Worm (Caenorhabditis elegans): Measurements from ENCODE around the gene csa-1.

The csa-1 gene

ce11 chrII:9295678-9296077 lies 23.8 kb downstream of the csa-1 start, which contains the start of gene C01G6.9:
C01G6.9 (minus strand) TSS chrII:9295818.
- no peak for TF ChIP-seq tbx-37 (GFP tag; conservative IDR thresholded peaks at IDR 0.05)
- TF ChIP-seq ets-7 (tag; optimal IDR thresholded peaks at IDR 0.05), result no peak
- no peak for TF ChIP-seq tra-4 (tag; optimal IDR thresholded peaks at IDR 0.05)
- no peak for TF ChIP-seq ceh-36 (tag; optimal IDR thresholded peaks at IDR 0.05)
- no peak for TF ChIP-seq ceh-13 (GFP tag; optimal IDR thresholded peaks at IDR 0.05)
- no peak for TF ChIP-seq aly-1 (tag; optimal IDR thresholded peaks at IDR 0.05)
- no peak for TF ChIP-seq pes-1 (GFP tag; IDR thresholded peaks at IDR 0.05)
- TF ChIP-seq B0310.2 (tag; optimal IDR thresholded peaks at IDR 0.05), result no peak
- no peak for TF ChIP-seq F13C5.2 (tag; optimal IDR thresholded peaks at IDR 0.05)
- TF ChIP-seq hmg-4 (GFP tag; optimal IDR thresholded peaks at IDR 0.05), result no peak
- TF ChIP-seq scrt-1 (GFP tag; IDR thresholded peaks at IDR 0.05), result no peak
- no peak for TF ChIP-seq tbx-11 (GFP tag; IDR thresholded peaks at IDR 0.05)
- TF ChIP-seq flt-1 (GFP tag; IDR thresholded peaks at IDR 0.05), result no peak
- no peak for TF ChIP-seq hmbx-1 (tag; optimal IDR thresholded peaks at IDR 0.05)

ce11 chrII:9291632-9292031 lies 27.9 kb downstream of the csa-1 start, which contains the start of gene acs-7:
acs-7 (plus strand) TSS chrII:9292017.
- TF ChIP-seq pes-1 (GFP tag; IDR thresholded peaks at IDR 0.05), result no peak
- no peak for TF ChIP-seq tbx-37 (GFP tag; conservative IDR thresholded peaks at IDR 0.05)
- TF ChIP-seq hmg-4 (GFP tag; optimal IDR thresholded peaks at IDR 0.05), result no peak
- no peak for TF ChIP-seq ama-1 (optimal IDR thresholded peaks at IDR 0.05)
- TF ChIP-seq ceh-13 (GFP tag; optimal IDR thresholded peaks at IDR 0.05), result no peak
- no peak for TF ChIP-seq tbx-11 (GFP tag; IDR thresholded peaks at IDR 0.05)
- TF ChIP-seq aly-1 (tag; optimal IDR thresholded peaks at IDR 0.05), result no peak
- TF ChIP-seq hnd-1 (tag; optimal IDR thresholded peaks at IDR 0.05), result no peak
- TF ChIP-seq hmbx-1 (tag; optimal IDR thresholded peaks at IDR 0.05), result no peak
- no peak for TF ChIP-seq scrt-1 (GFP tag; IDR thresholded peaks at IDR 0.05)
- TF ChIP-seq sea-1 (GFP tag; conservative IDR thresholded peaks at IDR 0.05), result no peak
- no peak for TF ChIP-seq B0310.2 (tag; optimal IDR thresholded peaks at IDR 0.05)
- TF ChIP-seq ceh-36 (tag; optimal IDR thresholded peaks at IDR 0.05), result no peak
- TF ChIP-seq tra-4 (tag; optimal IDR thresholded peaks at IDR 0.05), result no peak
- no peak for TF ChIP-seq F13C5.2 (tag; optimal IDR thresholded peaks at IDR 0.05)
- TF ChIP-seq flt-1 (GFP tag; IDR thresholded peaks at IDR 0.05), result no peak
- no peak for TF ChIP-seq ets-7 (tag; optimal IDR thresholded peaks at IDR 0.05)

ce11 chrII:9289127-9289526 lies 30.4 kb downstream of the csa-1 start:
- no peak for TF ChIP-seq ama-1 (optimal IDR thresholded peaks at IDR 0.05)
- TF ChIP-seq ets-7 (tag; optimal IDR thresholded peaks at IDR 0.05), result no peak
- no peak for TF ChIP-seq hmbx-1 (tag; optimal IDR thresholded peaks at IDR 0.05)
- TF ChIP-seq pes-1 (GFP tag; IDR thresholded peaks at IDR 0.05), result no peak
- no peak for TF ChIP-seq tra-4 (tag; optimal IDR thresholded peaks at IDR 0.05)
- TF ChIP-seq tbx-11 (GFP tag; IDR thresholded peaks at IDR 0.05), result no peak
- TF ChIP-seq B0310.2 (tag; optimal IDR thresholded peaks at IDR 0.05), result no peak
- no peak for TF ChIP-seq tbx-37 (GFP tag; conservative IDR thresholded peaks at IDR 0.05)
- no peak for TF ChIP-seq scrt-1 (GFP tag; IDR thresholded peaks at IDR 0.05)
- no peak for TF ChIP-seq hmg-4 (GFP tag; optimal IDR thresholded peaks at IDR 0.05)
- no peak for TF ChIP-seq F13C5.2 (tag; optimal IDR thresholded peaks at IDR 0.05)

- TF ChIP-seq F13C5.2 (tag; optimal IDR thresholded peaks at IDR 0.05) (no peak), aly-1 (tag; optimal IDR thresholded peaks at IDR 0.05) (no peak), tbx-37 (GFP tag; conservative IDR thresholded peaks at IDR 0.05) (no peak), hnd-1 (tag; optimal IDR thresholded peaks at IDR 0.05) (no peak), scrt-1 (GFP tag; IDR thresholded peaks at IDR 0.05) (no peak), B0310.2 (tag; optimal IDR thresholded peaks at IDR 0.05) (no peak), ets-7 (tag; optimal IDR thresholded peaks at IDR 0.05) (no peak), tra-4 (tag; optimal IDR thresholded peaks at IDR 0.05) (no peak), hmbx-1 (tag; optimal IDR thresholded peaks at IDR 0.05) (no peak), hmg-4 (GFP tag; optimal IDR thresholded peaks at IDR 0.05) (no peak), ceh-13 (GFP tag; optimal IDR thresholded peaks at IDR 0.05) (no peak)
These were observed 34.1 kb downstream of the csa-1 start, which contains the start of gene mtrr-1 for ce11 chrII:9285171-9286025. mtrr-1 (plus strand) TSS chrII:9285975.

- TF ChIP-seq F13C5.2 (tag; optimal IDR thresholded peaks at IDR 0.05) (no peak), ceh-13 (GFP tag; optimal IDR thresholded peaks at IDR 0.05) (no peak), sea-1 (GFP tag; conservative IDR thresholded peaks at IDR 0.05) (0 out of 2 replicates have a peak, but pooled peaks have one; percentile 6), tbx-37 (GFP tag; conservative IDR thresholded peaks at IDR 0.05) (0 out of 2 replicates have a peak, but pooled peaks have one; percentile 10), scrt-1 (GFP tag; IDR thresholded peaks at IDR 0.05) (no peak)
These were observed 35.0 kb downstream of the csa-1 start for ce11 chrII:9284358-9285170.

ce11 chrII:9283668-9284357 lies 35.7 kb downstream of the csa-1 start:
- TF ChIP-seq tbx-11 (GFP tag; IDR thresholded peaks at IDR 0.05), result 0 out of 2 replicates have a peak, but pooled peaks have one; percentile 11
- TF ChIP-seq aly-1 (tag; optimal IDR thresholded peaks at IDR 0.05), result no peak

- TF ChIP-seq ets-7 (tag; optimal IDR thresholded peaks at IDR 0.05) (no peak), sea-1 (GFP tag; conservative IDR thresholded peaks at IDR 0.05) (0 out of 2 replicates have a peak, but pooled peaks have one; percentile 38), flt-1 (GFP tag; IDR thresholded peaks at IDR 0.05) (no peak), hmg-4 (GFP tag; optimal IDR thresholded peaks at IDR 0.05) (peak; percentile 90), tra-4 (tag; optimal IDR thresholded peaks at IDR 0.05) (no peak), F13C5.2 (tag; optimal IDR thresholded peaks at IDR 0.05) (peak; percentile 72), pes-1 (GFP tag; IDR thresholded peaks at IDR 0.05) (no peak), ceh-36 (tag; optimal IDR thresholded peaks at IDR 0.05) (no peak)
These were observed 36.7 kb downstream of the csa-1 start for ce11 chrII:9282787-9283186.

Measured in whole organism, early embryonic.